Worm (Caenorhabditis elegans): ENCODE data around the gene fbxc-47.

fbxc-47 gene

ce11 chrIV:3805219-3805618, at the start of gene fbxc-47:
fbxc-47 (plus strand) TSS chrIV:3805519.
- no peak for TF ChIP-seq vab-15 (tag; optimal IDR thresholded peaks at IDR 0.05)
- TF ChIP-seq ztf-4 (tag; optimal IDR thresholded peaks at IDR 0.05): no peak
- no peak for TF ChIP-seq isw-1 (GFP tag; IDR thresholded peaks at IDR 0.05)
- no peak for TF ChIP-seq nhr-47 (tag; optimal IDR thresholded peaks at IDR 0.05)
- no peak for TF ChIP-seq C16A3.4 (tag; optimal IDR thresholded peaks at IDR 0.05)
- no peak for TF ChIP-seq sup-37 (GFP tag; optimal IDR thresholded peaks at IDR 0.05)
- no peak for TF ChIP-seq C04F5.9 (tag; optimal IDR thresholded peaks at IDR 0.05)
- TF ChIP-seq dpl-1 (GFP tag; optimal IDR thresholded peaks at IDR 0.05): no peak
- no peak for TF ChIP-seq ztf-11 (tag; optimal IDR thresholded peaks at IDR 0.05)
- TF ChIP-seq ceh-82 (tag; optimal IDR thresholded peaks at IDR 0.05): no peak
- TF ChIP-seq nhr-28 (tag; optimal IDR thresholded peaks at IDR 0.05): no peak
- no peak for TF ChIP-seq nhr-19 (GFP tag; conservative IDR thresholded peaks at IDR 0.05)
- TF ChIP-seq unc-130 (tag; optimal IDR thresholded peaks at IDR 0.05): no peak
- TF ChIP-seq grh-1 (GFP tag; IDR thresholded peaks at IDR 0.05): no peak
- TF ChIP-seq sox-4 (tag; optimal IDR thresholded peaks at IDR 0.05): no peak

- no peak for TF ChIP-seq unc-98 (GFP tag; IDR thresholded peaks at IDR 0.05)
- TF ChIP-seq aha-1 (tag; optimal IDR thresholded peaks at IDR 0.05): no peak
- no peak for TF ChIP-seq rnt-1 (tag; optimal IDR thresholded peaks at IDR 0.05)
- TF ChIP-seq irx-1 (tag; optimal IDR thresholded peaks at IDR 0.05): no peak
- no peak for TF ChIP-seq lin-13 (GFP tag; optimal IDR thresholded peaks at IDR 0.05)
- no peak for TF ChIP-seq hlh-4 (tag; optimal IDR thresholded peaks at IDR 0.05)
- TF ChIP-seq nhr-12 (tag; optimal IDR thresholded peaks at IDR 0.05): no peak
- no peak for TF ChIP-seq nhr-85 (tag)
- no peak for TF ChIP-seq hpl-2 (GFP tag; optimal IDR thresholded peaks at IDR 0.05)
- no peak for TF ChIP-seq mef-2 (tag; optimal IDR thresholded peaks at IDR 0.05)
- TF ChIP-seq mep-1 (tag; optimal IDR thresholded peaks at IDR 0.05): no peak
- TF ChIP-seq unc-86 (tag; optimal IDR thresholded peaks at IDR 0.05): no peak
- TF ChIP-seq nhr-19 (GFP tag; conservative IDR thresholded peaks at IDR 0.05): no peak
- TF ChIP-seq C04F5.9 (tag; optimal IDR thresholded peaks at IDR 0.05): no peak
- no peak for TF ChIP-seq tlp-1 (tag; optimal IDR thresholded peaks at IDR 0.05)
- no peak for TF ChIP-seq ama-1 (optimal IDR thresholded peaks at IDR 0.05)
- TF ChIP-seq lin-39 (tag; optimal IDR thresholded peaks at IDR 0.05): no peak
Measured at ce11 chrIV:3755921-3756320, 49.4 kb upstream of the fbxc-47 start, which contains the start of gene best-20. best-20 (plus strand) TSS chrIV:3756221.

ce11 chrIV:3759823-3760222, 45.5 kb upstream of the fbxc-47 start:
- no peak for TF ChIP-seq rnt-1 (tag; optimal IDR thresholded peaks at IDR 0.05)
- TF ChIP-seq lsy-2 (tag; optimal IDR thresholded peaks at IDR 0.05): no peak
- no peak for TF ChIP-seq grh-1 (GFP tag; IDR thresholded peaks at IDR 0.05)
- no peak for TF ChIP-seq pag-3 (tag; optimal IDR thresholded peaks at IDR 0.05; ENCODE audit: borderline replicate concordance, insufficient read depth)
- TF ChIP-seq C16A3.4 (tag; optimal IDR thresholded peaks at IDR 0.05): no peak
- TF ChIP-seq lir-3 (tag; optimal IDR thresholded peaks at IDR 0.05; ENCODE audit: poor library complexity): no peak
- no peak for TF ChIP-seq nhr-20 (tag; optimal IDR thresholded peaks at IDR 0.05)
- TF ChIP-seq pqm-1 (tag; optimal IDR thresholded peaks at IDR 0.05): no peak
- TF ChIP-seq fkh-10 (GFP tag; optimal IDR thresholded peaks at IDR 0.05): no peak
- no peak for TF ChIP-seq nhr-71 (tag; optimal IDR thresholded peaks at IDR 0.05)
- no peak for TF ChIP-seq Y116A8C.19 (tag; optimal IDR thresholded peaks at IDR 0.05; ENCODE audit: borderline replicate concordance)
- TF ChIP-seq ceh-82 (tag; optimal IDR thresholded peaks at IDR 0.05): no peak
- TF ChIP-seq zag-1 (tag; optimal IDR thresholded peaks at IDR 0.05): no peak
- no peak for TF ChIP-seq efl-3 (GFP tag; optimal IDR thresholded peaks at IDR 0.05)

All from whole organism, L1 larva.